Fruit fly (Drosophila melanogaster): ENCODE results near the gene Galphaf.

The Galphaf gene

dm6 chr3L:16647578-16648113, 20.1 kb downstream of the Galphaf start, which contains the start of gene Abl (continued):
- peak; percentile 39 for TF ChIP-seq PHDP (tag; optimal IDR thresholded peaks at IDR 0.05)
- TF ChIP-seq CG4328 (GFP tag; optimal IDR thresholded peaks at IDR 0.05), result peak; percentile 0
- peak; percentile 60 for TF ChIP-seq slp2 (GFP tag; optimal IDR thresholded peaks at IDR 0.05)
- TF ChIP-seq so (GFP tag; IDR thresholded peaks at IDR 0.05), result peak; percentile 46; the same call in 2 of the 3 replicates
- peak; percentile 33 for TF ChIP-seq CG6765 (GFP tag; optimal IDR thresholded peaks at IDR 0.05)
- TF ChIP-seq nerfin-1 (tag; optimal IDR thresholded peaks at IDR 0.05), result peak; percentile 89
- TF ChIP-seq Gug (GFP tag; IDR thresholded peaks at IDR 0.05), result no peak; the same call in 3 of the 4 replicates
- TF ChIP-seq Hey (tag; optimal IDR thresholded peaks at IDR 0.05), result no peak
- TF ChIP-seq slou (GFP tag; optimal IDR thresholded peaks at IDR 0.05), result peak; percentile 29
- no peak for TF ChIP-seq CG6813 (GFP tag; optimal IDR thresholded peaks at IDR 0.05)
- TF ChIP-seq crc (GFP tag; optimal IDR thresholded peaks at IDR 0.05), result no peak
- peak in 1 of 3 experiments; percentile 85 for TF ChIP-seq Stat92E (GFP tag; optimal IDR thresholded peaks at IDR 0.05)
- TF ChIP-seq CG10654 (GFP tag; optimal IDR thresholded peaks at IDR 0.05), result peak; percentile 42
- peak; percentile 68 for TF ChIP-seq tx (GFP tag; optimal IDR thresholded peaks at IDR 0.05)
- no peak for TF ChIP-seq trh (GFP tag; optimal IDR thresholded peaks at IDR 0.05)
- TF ChIP-seq B-H2 (GFP tag; optimal IDR thresholded peaks at IDR 0.05), result peak; percentile 87
- TF ChIP-seq CG7963 (GFP tag; IDR thresholded peaks at IDR 0.05; ENCODE audit: partially characterized antibody), result peak; percentile 67
- peak; percentile 44 for TF ChIP-seq D19A (tag; optimal IDR thresholded peaks at IDR 0.05)
- no peak for TF ChIP-seq CG7372 (GFP tag; IDR thresholded peaks at IDR 0.05)
- peak; percentile 90 for TF ChIP-seq ERR (GFP tag; optimal IDR thresholded peaks at IDR 0.05)
- TF ChIP-seq CG12942 (GFP tag; optimal IDR thresholded peaks at IDR 0.05), result peak; percentile 51
- TF ChIP-seq CG15011 (GFP tag; optimal IDR thresholded peaks at IDR 0.05), result no peak
- peak; percentile 56; the same call in 1 of the 2 replicates for TF ChIP-seq CG6272 (GFP tag; IDR thresholded peaks at IDR 0.05)
- TF ChIP-seq Side (GFP tag; optimal IDR thresholded peaks at IDR 0.05), result peak; percentile 74
- TF ChIP-seq wdn (GFP tag; IDR thresholded peaks at IDR 0.05), result 0 out of 2 replicates have a peak, but pooled peaks have one; percentile 23
- peak; percentile 84 for TF ChIP-seq Elba2 (GFP tag; optimal IDR thresholded peaks at IDR 0.05)
- TF ChIP-seq Rfx (GFP tag; IDR thresholded peaks at IDR 0.05), result peak; percentile 82
- peak; percentile 75 for TF ChIP-seq zen (tag; optimal IDR thresholded peaks at IDR 0.05)
- no peak for TF ChIP-seq dmrt11E (tag; optimal IDR thresholded peaks at IDR 0.05)
- TF ChIP-seq Sry-β (GFP tag; optimal IDR thresholded peaks at IDR 0.05), result no peak
- peak; percentile 22; the same call in 1 of the 2 replicates for TF ChIP-seq CG4404 (GFP tag; IDR thresholded peaks at IDR 0.05)
- no peak for TF ChIP-seq lov (optimal IDR thresholded peaks at IDR 0.05)
- 0 out of 3 replicates have a peak, but pooled peaks have one; percentile 11 for TF ChIP-seq lov (GFP tag; IDR thresholded peaks at IDR 0.05)
- TF ChIP-seq Kr (GFP tag; optimal IDR thresholded peaks at IDR 0.05), result no peak
- no peak for TF ChIP-seq HHEX (GFP tag; optimal IDR thresholded peaks at IDR 0.05)
- no peak for TF ChIP-seq CG6654 (GFP tag; optimal IDR thresholded peaks at IDR 0.05)
- TF ChIP-seq CG3995 (GFP tag; optimal IDR thresholded peaks at IDR 0.05), result peak; percentile 28
- peak; percentile 45 for TF ChIP-seq Max (GFP tag; optimal IDR thresholded peaks at IDR 0.05)
- no peak for TF ChIP-seq dimm (GFP tag; IDR thresholded peaks at IDR 0.05)
- TF ChIP-seq dm (GFP tag; optimal IDR thresholded peaks at IDR 0.05), result peak; percentile 55
- peak; percentile 75 for TF ChIP-seq Hsf (GFP tag; optimal IDR thresholded peaks at IDR 0.05)
- TF ChIP-seq sim (GFP tag; IDR thresholded peaks at IDR 0.05), result no peak
- 0 out of 3 replicates have a peak, but pooled peaks have one; percentile 20 for TF ChIP-seq B-H1 (GFP tag; IDR thresholded peaks at IDR 0.05)
- 0 out of 2 replicates have a peak, but pooled peaks have one; percentile 20 for TF ChIP-seq CG14441 (GFP tag; IDR thresholded peaks at IDR 0.05)
- TF ChIP-seq CG9817 (tag; optimal IDR thresholded peaks at IDR 0.05), result peak; percentile 69
- TF ChIP-seq wek (GFP tag; optimal IDR thresholded peaks at IDR 0.05), result peak; percentile 14
- TF ChIP-seq lola (GFP tag; optimal IDR thresholded peaks at IDR 0.05), result no peak
- TF ChIP-seq ATbp (GFP tag; optimal IDR thresholded peaks at IDR 0.05), result no peak
- peak; percentile 63 for TF ChIP-seq Mes4 (GFP tag; optimal IDR thresholded peaks at IDR 0.05)
- peak; percentile 85 for TF ChIP-seq CG14710 (tag; optimal IDR thresholded peaks at IDR 0.05)

Measured in whole organism, embryonic.